In the genomic region with DNA sequence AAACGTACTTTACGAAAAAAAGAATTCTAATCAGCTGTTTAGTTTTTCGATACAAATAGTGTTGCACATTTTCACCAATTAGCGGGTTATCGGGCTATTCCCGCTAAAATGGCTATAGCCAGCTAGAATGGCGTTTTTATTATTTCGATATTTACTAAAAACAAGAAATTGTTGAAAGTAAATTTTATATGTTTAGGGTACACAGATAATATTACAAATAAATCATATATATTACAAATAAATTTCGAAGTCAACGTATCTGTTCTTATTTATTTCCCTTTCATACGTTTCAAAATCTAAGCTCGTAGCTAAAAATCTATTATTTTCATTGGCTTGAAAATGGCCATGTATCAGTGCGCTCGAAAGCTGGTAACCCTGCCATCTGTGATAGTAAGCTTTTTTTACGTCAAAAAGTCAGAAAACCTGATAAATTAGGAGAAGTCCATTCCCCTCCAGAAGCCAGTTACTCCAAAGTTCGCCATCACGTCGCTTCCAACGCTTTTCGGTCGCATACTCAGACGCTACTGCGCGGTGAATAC, we compare ENCODE assay signal across 1 fruit fly cellular context.
A peak's percentile ranks its signal among the peaks of the same experiment; 100 is the strongest.
TF ChIP-seq lines count a peak whose summit lies in the region.

Gene CG7382, minus strand, starts transcription at position 51 of the 539 bp plus-strand sequence.
Gene cl, plus strand, starts transcription at position 290 of the 539 bp plus-strand sequence.

TF ChIP-seq in whole organism, embryonic, 481 proteins besides CTCF, POLR2A, EP300 and RAD21 (continued from another document):
- TF ChIP-seq CG34376 (GFP tag; optimal IDR thresholded peaks at IDR 0.05; lab: Kevin White, UChicago) (peak; percentile 33), nom (GFP tag; optimal IDR thresholded peaks at IDR 0.05; lab: Kevin White, UChicago) (no peak), CG18262 (tag; optimal IDR thresholded peaks at IDR 0.05; lab: Kevin White, UChicago) (peak; percentile 56), vfl (GFP tag; optimal IDR thresholded peaks at IDR 0.05; lab: Kevin White, UChicago) (no peak), CG10366 (GFP tag; IDR thresholded peaks at IDR 0.05; lab: Robert Waterston, UW) (no peak), CG6765 (GFP tag; optimal IDR thresholded peaks at IDR 0.05; lab: Kevin White, UChicago) (no peak), CG2678 (tag; optimal IDR thresholded peaks at IDR 0.05; lab: Kevin White, UChicago) (no peak), CG12155 (GFP tag; optimal IDR thresholded peaks at IDR 0.05; lab: Kevin White, UChicago) (peak; percentile 36), CG10267 (tag; optimal IDR thresholded peaks at IDR 0.05; lab: Kevin White, UChicago) (peak; percentile 64), br (optimal IDR thresholded peaks at IDR 0.05; lab: Kevin White, UChicago) (no peak), danr (GFP tag; IDR thresholded peaks at IDR 0.05; lab: Robert Waterston, UW) (no peak), lilli (GFP tag; optimal IDR thresholded peaks at IDR 0.05; lab: Kevin White, UChicago) (peak; percentile 41), Ssrp (tag; optimal IDR thresholded peaks at IDR 0.05; lab: Kevin White, UChicago) (peak; percentile 39), CG12942 (GFP tag; optimal IDR thresholded peaks at IDR 0.05; lab: Kevin White, UChicago) (peak; percentile 17), phol (tag; optimal IDR thresholded peaks at IDR 0.05; lab: Kevin White, UChicago) (peak; percentile 72), repo (GFP tag; optimal IDR thresholded peaks at IDR 0.05; lab: Kevin White, UChicago) (no peak), CG2120 (GFP tag; optimal IDR thresholded peaks at IDR 0.05; lab: Kevin White, UChicago) (peak; percentile 54), CG11723 (GFP tag; optimal IDR thresholded peaks at IDR 0.05; lab: Kevin White, UChicago) (no peak), slbo (GFP tag; IDR thresholded peaks at IDR 0.05; lab: Robert Waterston, UW) (peak; percentile 61), HLH54F (GFP tag; optimal IDR thresholded peaks at IDR 0.05; lab: Kevin White, UChicago) (peak; percentile 31), CG4328 (GFP tag; optimal IDR thresholded peaks at IDR 0.05; lab: Kevin White, UChicago) (peak; percentile 18), sima (GFP tag; optimal IDR thresholded peaks at IDR 0.05; lab: Kevin White, UChicago) (no peak), CG30020 (tag; optimal IDR thresholded peaks at IDR 0.05; lab: Kevin White, UChicago) (peak; percentile 42), pros (GFP tag; optimal IDR thresholded peaks at IDR 0.05; lab: Kevin White, UChicago) (no peak), Hr39 (optimal IDR thresholded peaks at IDR 0.05; lab: Kevin White, UChicago) (no peak), CG8924 (tag; optimal IDR thresholded peaks at IDR 0.05; lab: Kevin White, UChicago) (peak; percentile 22), MBD-R2 (GFP tag; IDR thresholded peaks at IDR 0.05; lab: Robert Waterston, UW) (peak; percentile 38; the same call in 1 of the 2 replicates), Stat92E (GFP tag; optimal IDR thresholded peaks at IDR 0.05; lab: Kevin White, UChicago) (peak in 1 of 3 experiments; percentile 24), da (GFP tag; optimal IDR thresholded peaks at IDR 0.05; lab: Kevin White, UChicago) (no peak), H2.0 (GFP tag; IDR thresholded peaks at IDR 0.05; lab: Robert Waterston, UW) (no peak), row (GFP tag; IDR thresholded peaks at IDR 0.05; lab: Robert Waterston, UW) (peak; percentile 93), CG9876 (GFP tag; optimal IDR thresholded peaks at IDR 0.05; lab: Kevin White, UChicago) (no peak), CG17186 (GFP tag; optimal IDR thresholded peaks at IDR 0.05; lab: Kevin White, UChicago) (peak; percentile 20), crol (GFP tag; IDR thresholded peaks at IDR 0.05; lab: Robert Waterston, UW) (no peak), CG12219 (GFP tag; optimal IDR thresholded peaks at IDR 0.05; lab: Kevin White, UChicago) (no peak), CG9727 (GFP tag; optimal IDR thresholded peaks at IDR 0.05; lab: Kevin White, UChicago) (peak; percentile 42), Myb (GFP tag; optimal IDR thresholded peaks at IDR 0.05; lab: Kevin White, UChicago) (peak; percentile 10), ash1 (GFP tag; optimal IDR thresholded peaks at IDR 0.05; lab: Kevin White, UChicago) (no peak), CG4424 (GFP tag; optimal IDR thresholded peaks at IDR 0.05; lab: Kevin White, UChicago) (peak; percentile 48), ewg (GFP tag; optimal IDR thresholded peaks at IDR 0.05; lab: Kevin White, UChicago) (no peak), CG17361 (GFP tag; IDR thresholded peaks at IDR 0.05; lab: Robert Waterston, UW) (peak; percentile 68), CG1647 (GFP tag; optimal IDR thresholded peaks at IDR 0.05; lab: Kevin White, UChicago) (no peak), CG7839 (tag; optimal IDR thresholded peaks at IDR 0.05; lab: Kevin White, UChicago) (peak; percentile 55), CG4617 (GFP tag; optimal IDR thresholded peaks at IDR 0.05; lab: Kevin White, UChicago; ENCODE audit: borderline replicate concordance) (no peak), CG4820 (GFP tag; optimal IDR thresholded peaks at IDR 0.05; lab: Kevin White, UChicago) (peak; percentile 33), Rfx (GFP tag; IDR thresholded peaks at IDR 0.05; lab: Robert Waterston, UW) (peak; percentile 40; the same call in 1 of the 2 replicates), sim (GFP tag; IDR thresholded peaks at IDR 0.05; lab: Robert Waterston, UW) (no peak), fd64A (GFP tag; optimal IDR thresholded peaks at IDR 0.05; lab: Kevin White, UChicago) (no peak), nmo (GFP tag; optimal IDR thresholded peaks at IDR 0.05; lab: Kevin White, UChicago) (peak; percentile 79), NK7.1 (GFP tag; optimal IDR thresholded peaks at IDR 0.05; lab: Kevin White, UChicago) (no peak), CG8944 (GFP tag; optimal IDR thresholded peaks at IDR 0.05; lab: Kevin White, UChicago) (no peak), ATbp (GFP tag; optimal IDR thresholded peaks at IDR 0.05; lab: Kevin White, UChicago) (no peak), zen2 (GFP tag; IDR thresholded peaks at IDR 0.05; lab: Robert Waterston, UW; ENCODE audit: partially characterized antibody) (no peak), sd (tag; optimal IDR thresholded peaks at IDR 0.05; lab: Kevin White, UChicago) (peak; percentile 59), Dp (GFP tag; optimal IDR thresholded peaks at IDR 0.05; lab: Kevin White, UChicago) (peak; percentile 4), Adf1 (GFP tag; IDR thresholded peaks at IDR 0.05; lab: Robert Waterston, UW) (no peak), Sin3A (optimal IDR thresholded peaks at IDR 0.05; lab: Kevin White, UChicago) (peak; percentile 81), CG11695 (GFP tag; IDR thresholded peaks at IDR 0.05; lab: Robert Waterston, UW) (no peak), Bgb (GFP tag; IDR thresholded peaks at IDR 0.05; lab: Robert Waterston, UW; ENCODE audit: partially characterized antibody) (no peak; the same call in 1 of the 2 replicates), CG9609 (GFP tag; optimal IDR thresholded peaks at IDR 0.05; lab: Kevin White, UChicago) (no peak), Abd-B (GFP tag; optimal IDR thresholded peaks at IDR 0.05; lab: Kevin White, UChicago) (peak; percentile 81), CG32767 (GFP tag; IDR thresholded peaks at IDR 0.05; lab: Robert Waterston, UW) (no peak), fd3F (GFP tag; optimal IDR thresholded peaks at IDR 0.05; lab: Kevin White, UChicago) (peak; percentile 11), dm (GFP tag; optimal IDR thresholded peaks at IDR 0.05; lab: Kevin White, UChicago) (no peak), CG3847 (GFP tag; IDR thresholded peaks at IDR 0.05; lab: Robert Waterston, UW) (peak; percentile 69), CG34422 (GFP tag; IDR thresholded peaks at IDR 0.05; lab: Robert Waterston, UW) (no peak), pan (optimal IDR thresholded peaks at IDR 0.05; lab: Kevin White, UChicago) (no peak), pan (GFP tag; optimal IDR thresholded peaks at IDR 0.05 in 1 of 2, IDR thresholded peaks at IDR 0.05 in 1 of 2) (peak in 1 of 2 experiments; percentile 18), CG17829 (tag; optimal IDR thresholded peaks at IDR 0.05; lab: Kevin White, UChicago) (peak; percentile 72), Blimp-1 (GFP tag; optimal IDR thresholded peaks at IDR 0.05; lab: Kevin White, UChicago) (no peak), Dfd (GFP tag; optimal IDR thresholded peaks at IDR 0.05; lab: Kevin White, UChicago) (no peak), lmd (GFP tag; IDR thresholded peaks at IDR 0.05; lab: Robert Waterston, UW) (peak; percentile 33; the same call in 1 of the 2 replicates), ttk (GFP tag; IDR thresholded peaks at IDR 0.05; lab: Robert Waterston, UW) (no peak), trem (tag; optimal IDR thresholded peaks at IDR 0.05; lab: Kevin White, UChicago) (peak; percentile 30), pb (GFP tag; optimal IDR thresholded peaks at IDR 0.05; lab: Kevin White, UChicago) (no peak), corto (GFP tag; optimal IDR thresholded peaks at IDR 0.05; lab: Kevin White, UChicago) (no peak), HmgZ (tag; optimal IDR thresholded peaks at IDR 0.05; lab: Kevin White, UChicago) (no peak), ind (GFP tag; optimal IDR thresholded peaks at IDR 0.05; lab: Kevin White, UChicago) (peak; percentile 54), sqz (GFP tag; optimal IDR thresholded peaks at IDR 0.05; lab: Kevin White, UChicago) (peak; percentile 65), CG5245 (GFP tag; optimal IDR thresholded peaks at IDR 0.05; lab: Kevin White, UChicago) (no peak), Oli (tag; optimal IDR thresholded peaks at IDR 0.05; lab: Kevin White, UChicago) (no peak)
